Fruit fly (Drosophila melanogaster) Kc167 (cell line): ENCODE data around the gene CG4789.

ENCODE experiments used
- Myc ChIP-seq: fragments of >200 bp; optimal IDR thresholded peaks from 2 replicates; lab custom pipeline; 2017; ENCODE audit warnings: missing external identifiers
- h ChIP-seq: fragments of >200 bp; optimal IDR thresholded peaks from 3 replicates; lab custom pipeline; 2018; ENCODE audit warnings: missing external identifiers
- insv ChIP-seq: fragments of >200 bp; optimal IDR thresholded peaks from 3 replicates; lab custom pipeline; 2018; ENCODE audit warnings: missing external identifiers
- psq ChIP-seq: fragments of >200 bp; optimal IDR thresholded peaks from 2 replicates; lab custom pipeline; 2017; ENCODE audit warnings: missing external identifiers
- ttk ChIP-seq: sonication (Bioruptor generic); optimal IDR thresholded peaks from 2 replicates; lab custom pipeline; 2017; ENCODE audit warnings: missing external identifiers

- TF ChIP-seq Myc, result no peak
- TF ChIP-seq psq, result no peak
- TF ChIP-seq h, result no peak
- no peak for TF ChIP-seq insv
- TF ChIP-seq ttk, result no peak
These were observed 13.8 kb upstream of the CG4789 start, which contains the start of the genes CG9609 and Sap30 for dm6 chrX:16786860-16787415.
